Worm (Caenorhabditis elegans): ENCODE data around the gene F59B2.15.

The F59B2.15 gene

DNA sequence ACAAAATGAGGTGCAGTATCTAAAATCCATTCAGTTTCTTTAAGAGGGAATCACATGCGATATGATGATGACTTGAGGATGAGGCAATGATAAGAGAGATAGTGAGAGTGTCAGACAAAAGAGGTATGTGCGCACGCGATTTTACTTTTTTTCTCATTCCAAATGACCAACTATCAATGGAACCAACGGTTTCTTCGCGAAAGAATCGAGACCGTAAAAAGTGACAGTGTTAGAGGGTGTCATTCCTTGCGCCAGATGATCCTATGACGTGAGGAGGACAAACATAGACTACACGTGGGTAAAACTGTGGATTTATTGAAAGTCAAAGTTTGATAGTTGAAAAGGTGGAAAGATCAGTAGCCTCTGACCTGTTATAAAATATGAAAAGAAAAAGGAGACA lies 18.6 kb downstream of the F59B2.15 start (continued):
- TF ChIP-seq mab-9 (GFP tag; IDR thresholded peaks at IDR 0.05) (no peak), jun-1 (tag; optimal IDR thresholded peaks at IDR 0.05) (peak; percentile 5), C04F5.9 (tag; optimal IDR thresholded peaks at IDR 0.05) (no peak), nhr-77 (tag; optimal IDR thresholded peaks at IDR 0.05) (no peak), tlp-1 (tag; optimal IDR thresholded peaks at IDR 0.05) (no peak), lin-14 (GFP tag; optimal IDR thresholded peaks at IDR 0.05) (peak; percentile 58), nhr-84 (tag; optimal IDR thresholded peaks at IDR 0.05) (no peak), hlh-17 (GFP tag; optimal IDR thresholded peaks at IDR 0.05; ENCODE audit: borderline replicate concordance) (no peak), ets-5 (GFP tag; IDR thresholded peaks at IDR 0.05) (no peak), nhr-19 (GFP tag; conservative IDR thresholded peaks at IDR 0.05) (peak; percentile 36; the same call in 1 of the 2 replicates), fkh-4 (tag; optimal IDR thresholded peaks at IDR 0.05; ENCODE audit: borderline replicate concordance) (no peak), ztf-4 (tag; optimal IDR thresholded peaks at IDR 0.05) (no peak), lin-35 (GFP tag; optimal IDR thresholded peaks at IDR 0.05) (peak; percentile 15 to 68), Y116A8C.19 (tag; optimal IDR thresholded peaks at IDR 0.05; ENCODE audit: borderline replicate concordance) (no peak), ceh-8 (GFP tag; optimal IDR thresholded peaks at IDR 0.05) (no peak), sptf-1 (tag; optimal IDR thresholded peaks at IDR 0.05) (no peak), aha-1 (tag; optimal IDR thresholded peaks at IDR 0.05) (no peak), nhr-20 (tag; optimal IDR thresholded peaks at IDR 0.05) (peak; percentile 67), nhr-85 (tag) (peak; percentile 69), snpc-4 (tag; optimal IDR thresholded peaks at IDR 0.05) (no peak), sox-4 (tag; optimal IDR thresholded peaks at IDR 0.05) (no peak), C34B4.2 (tag; optimal IDR thresholded peaks at IDR 0.05) (no peak), tbx-2 (tag; optimal IDR thresholded peaks at IDR 0.05) (peak; percentile 18), dpl-1 (GFP tag; optimal IDR thresholded peaks at IDR 0.05) (peak in 1 of 3 experiments; percentile 20), pax-3 (tag; optimal IDR thresholded peaks at IDR 0.05) (no peak), ces-1 (GFP tag; optimal IDR thresholded peaks at IDR 0.05) (no peak), zag-1 (tag; optimal IDR thresholded peaks at IDR 0.05) (no peak), nhr-237 (tag; optimal IDR thresholded peaks at IDR 0.05) (no peak), nhr-47 (tag; optimal IDR thresholded peaks at IDR 0.05) (no peak), ceh-82 (tag; optimal IDR thresholded peaks at IDR 0.05) (no peak), mef-2 (tag; optimal IDR thresholded peaks at IDR 0.05) (no peak), xbp-1 (tag; optimal IDR thresholded peaks at IDR 0.05) (no peak), dsc-1 (tag; optimal IDR thresholded peaks at IDR 0.05) (no peak), unc-62 (GFP tag; optimal IDR thresholded peaks at IDR 0.05) (no peak), nhr-71 (tag; optimal IDR thresholded peaks at IDR 0.05) (peak; percentile 50), zip-4 (GFP tag; optimal IDR thresholded peaks at IDR 0.05) (no peak), lin-39 (tag; optimal IDR thresholded peaks at IDR 0.05) (no peak), skn-1 (tag; optimal IDR thresholded peaks at IDR 0.05) (peak; percentile 23), snu-23 (GFP tag; optimal IDR thresholded peaks at IDR 0.05) (peak; percentile 35), nhr-90 (tag; optimal IDR thresholded peaks at IDR 0.05; ENCODE audit: poor library complexity) (no peak), rnt-1 (tag; optimal IDR thresholded peaks at IDR 0.05) (no peak), C16A3.4 (tag; optimal IDR thresholded peaks at IDR 0.05) (peak; percentile 1), ceh-90 (tag; optimal IDR thresholded peaks at IDR 0.05) (no peak)

DNA sequence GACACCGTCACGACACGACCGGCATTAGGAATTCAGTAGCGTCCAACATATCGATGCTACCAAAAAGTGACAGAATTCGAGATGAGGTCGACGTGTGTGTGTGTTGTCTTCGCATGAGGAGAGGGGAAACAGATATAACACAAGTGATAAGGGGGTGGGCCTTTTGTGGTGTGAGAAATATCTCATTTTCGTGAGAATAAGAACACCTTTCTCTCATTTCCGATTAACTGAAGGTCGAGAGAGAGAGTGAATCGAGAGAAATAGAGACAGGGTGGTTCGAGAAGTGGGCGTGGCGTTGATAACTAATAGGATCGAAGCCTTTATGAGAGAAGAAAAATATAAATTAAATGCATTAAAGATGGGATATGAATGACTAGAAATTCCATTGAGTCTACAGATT lies 19.3 kb downstream of the F59B2.15 start:
- peak; percentile 29 for TF ChIP-seq nhr-71 (tag; optimal IDR thresholded peaks at IDR 0.05)
- peak; percentile 34 for TF ChIP-seq dsc-1 (tag; optimal IDR thresholded peaks at IDR 0.05)
- TF ChIP-seq elt-3 (tag; optimal IDR thresholded peaks at IDR 0.05): peak in 3 of 6 experiments; percentile 38 to 69 (median 51)
- TF ChIP-seq unc-86 (tag; optimal IDR thresholded peaks at IDR 0.05): peak; percentile 52
- no peak for TF ChIP-seq zag-1 (tag; optimal IDR thresholded peaks at IDR 0.05)
- peak; percentile 59 for TF ChIP-seq lin-14 (GFP tag; optimal IDR thresholded peaks at IDR 0.05)
- peak; percentile 33 for TF ChIP-seq snu-23 (GFP tag; optimal IDR thresholded peaks at IDR 0.05)
- peak; percentile 83 for TF ChIP-seq blmp-1 (tag; optimal IDR thresholded peaks at IDR 0.05)
- no peak for TF ChIP-seq rnt-1 (tag; optimal IDR thresholded peaks at IDR 0.05)
